Worm (Caenorhabditis elegans): ENCODE results near the gene vap-2.

vap-2 gene

ce11 chrX:10766966-10767644 lies 25.2 kb downstream of the vap-2 start:
- TF ChIP-seq ces-1 (GFP tag; optimal IDR thresholded peaks at IDR 0.05) = peak; percentile 18
- TF ChIP-seq ham-2 (GFP tag; optimal IDR thresholded peaks at IDR 0.05) = no peak
- TF ChIP-seq nhr-2 (tag; optimal IDR thresholded peaks at IDR 0.05) = no peak
- TF ChIP-seq lsy-2 (tag; optimal IDR thresholded peaks at IDR 0.05) = no peak
- peak; percentile 39 for TF ChIP-seq elt-1 (tag; optimal IDR thresholded peaks at IDR 0.05; ENCODE audit: borderline replicate concordance, insufficient read depth)

ce11 chrX:10766123-10766622 lies 26.2 kb downstream of the vap-2 start:
- peak; percentile 77 for TF ChIP-seq ham-2 (GFP tag; optimal IDR thresholded peaks at IDR 0.05)
- TF ChIP-seq elt-3 (tag; optimal IDR thresholded peaks at IDR 0.05) = peak; percentile 66
- TF ChIP-seq lin-32 (GFP tag; optimal IDR thresholded peaks at IDR 0.05) = no peak
- TF ChIP-seq tbx-8 (GFP tag; optimal IDR thresholded peaks at IDR 0.05) = no peak
- peak; percentile 98 for TF ChIP-seq unc-120 (tag; optimal IDR thresholded peaks at IDR 0.05; ENCODE audit: poor library complexity, severe bottlenecking)
- TF ChIP-seq lsy-2 (tag; optimal IDR thresholded peaks at IDR 0.05) = peak; percentile 58
- peak; percentile 87 for TF ChIP-seq nhr-237 (tag; optimal IDR thresholded peaks at IDR 0.05)
- no peak for TF ChIP-seq unc-39 (tag; optimal IDR thresholded peaks at IDR 0.05)
- TF ChIP-seq nhr-28 (tag; optimal IDR thresholded peaks at IDR 0.05) = peak; percentile 39
- TF ChIP-seq lin-13 (tag; optimal IDR thresholded peaks at IDR 0.05) = no peak
- TF ChIP-seq nhr-12 (tag; optimal IDR thresholded peaks at IDR 0.05) = no peak
- TF ChIP-seq nhr-2 (tag; optimal IDR thresholded peaks at IDR 0.05) = peak; percentile 97
- TF ChIP-seq zip-8 (tag; optimal IDR thresholded peaks at IDR 0.05) = no peak
- peak; percentile 76 for TF ChIP-seq elt-1 (tag; optimal IDR thresholded peaks at IDR 0.05; ENCODE audit: borderline replicate concordance, insufficient read depth)
- peak; percentile 68 for TF ChIP-seq blmp-1 (tag; optimal IDR thresholded peaks at IDR 0.05)
- peak; percentile 62 for TF ChIP-seq M03D4.4 (tag; optimal IDR thresholded peaks at IDR 0.05)
- peak; percentile 17 for TF ChIP-seq cnd-1 (tag; optimal IDR thresholded peaks at IDR 0.05)
- TF ChIP-seq hlh-1 (tag; optimal IDR thresholded peaks at IDR 0.05) = peak; percentile 73
- TF ChIP-seq mls-2 (tag; optimal IDR thresholded peaks at IDR 0.05) = peak; percentile 78
- peak; percentile 84 for TF ChIP-seq mep-1 (tag; optimal IDR thresholded peaks at IDR 0.05)
- peak; percentile 70 for TF ChIP-seq pha-4 (tag; optimal IDR thresholded peaks at IDR 0.05)
- peak; percentile 47 for TF ChIP-seq drap-1 (GFP tag; optimal IDR thresholded peaks at IDR 0.05)
- TF ChIP-seq sem-2 (GFP tag; optimal IDR thresholded peaks at IDR 0.05) = no peak
- TF ChIP-seq ceh-83 (GFP tag; optimal IDR thresholded peaks at IDR 0.05) = no peak
- peak; percentile 99 for TF ChIP-seq unc-62 (GFP tag; optimal IDR thresholded peaks at IDR 0.05)
- TF ChIP-seq ces-1 (GFP tag; optimal IDR thresholded peaks at IDR 0.05) = peak; percentile 100
- peak; percentile 76 for TF ChIP-seq ztf-11 (tag; optimal IDR thresholded peaks at IDR 0.05)
- TF ChIP-seq sptf-1 (tag; optimal IDR thresholded peaks at IDR 0.05) = peak; percentile 4
- TF ChIP-seq ceh-39 (tag; optimal IDR thresholded peaks at IDR 0.05) = peak; percentile 81
- no peak for TF ChIP-seq nhr-76 (tag; optimal IDR thresholded peaks at IDR 0.05)
- TF ChIP-seq mab-5 (tag; optimal IDR thresholded peaks at IDR 0.05) = peak; percentile 68
- TF ChIP-seq bed-3 (GFP tag; optimal IDR thresholded peaks at IDR 0.05) = no peak
- no peak for TF ChIP-seq flh-1 (GFP tag; optimal IDR thresholded peaks at IDR 0.05)
- peak; percentile 20 for TF ChIP-seq ceh-43 (GFP tag; optimal IDR thresholded peaks at IDR 0.05)
- TF ChIP-seq snpc-4 (tag; optimal IDR thresholded peaks at IDR 0.05) = no peak

- TF ChIP-seq mep-1 (tag; optimal IDR thresholded peaks at IDR 0.05) = no peak
- no peak for TF ChIP-seq nhr-28 (tag; optimal IDR thresholded peaks at IDR 0.05)
- TF ChIP-seq nhr-237 (tag; optimal IDR thresholded peaks at IDR 0.05) = no peak
- no peak for TF ChIP-seq snpc-4 (tag; optimal IDR thresholded peaks at IDR 0.05)
Observed at ce11 chrX:10763383-10763782, 29.0 kb downstream of the vap-2 start.

- TF ChIP-seq sem-2 (GFP tag; optimal IDR thresholded peaks at IDR 0.05) = no peak
- no peak for TF ChIP-seq elt-1 (tag; optimal IDR thresholded peaks at IDR 0.05; ENCODE audit: borderline replicate concordance, insufficient read depth)
- no peak for TF ChIP-seq nhr-28 (tag; optimal IDR thresholded peaks at IDR 0.05)
- TF ChIP-seq sptf-1 (tag; optimal IDR thresholded peaks at IDR 0.05) = no peak
- no peak for TF ChIP-seq ceh-83 (GFP tag; optimal IDR thresholded peaks at IDR 0.05)
- TF ChIP-seq snpc-4 (tag; optimal IDR thresholded peaks at IDR 0.05) = no peak
- TF ChIP-seq ham-2 (GFP tag; optimal IDR thresholded peaks at IDR 0.05) = no peak
- TF ChIP-seq bed-3 (GFP tag; optimal IDR thresholded peaks at IDR 0.05) = no peak
- no peak for TF ChIP-seq mls-2 (tag; optimal IDR thresholded peaks at IDR 0.05)
- no peak for TF ChIP-seq unc-39 (tag; optimal IDR thresholded peaks at IDR 0.05)
- no peak for TF ChIP-seq M03D4.4 (tag; optimal IDR thresholded peaks at IDR 0.05)
- TF ChIP-seq nhr-12 (tag; optimal IDR thresholded peaks at IDR 0.05) = no peak
- no peak for TF ChIP-seq lin-32 (GFP tag; optimal IDR thresholded peaks at IDR 0.05)
- TF ChIP-seq drap-1 (GFP tag; optimal IDR thresholded peaks at IDR 0.05) = no peak
- TF ChIP-seq elt-3 (tag; optimal IDR thresholded peaks at IDR 0.05) = no peak
- no peak for TF ChIP-seq unc-120 (tag; optimal IDR thresholded peaks at IDR 0.05; ENCODE audit: poor library complexity, severe bottlenecking)
- TF ChIP-seq ztf-11 (tag; optimal IDR thresholded peaks at IDR 0.05) = no peak
- TF ChIP-seq hlh-1 (tag; optimal IDR thresholded peaks at IDR 0.05) = no peak
- no peak for TF ChIP-seq ces-1 (GFP tag; optimal IDR thresholded peaks at IDR 0.05)
Observed at ce11 chrX:10760958-10761357, 31.4 kb downstream of the vap-2 start.
